Worm (Caenorhabditis elegans) whole organism, L3 larva: Measurements from ENCODE around the gene EEED8.2.

Experiments used
- jun-1 ChIP-seq: fragments of 150-350 bp; optimal IDR thresholded peaks from 2 replicates; lab custom pipeline; 2014; ENCODE audit warnings: missing biosample characterization, missing genetic modification reagents, missing genetic modification characterization
- nhr-28 ChIP-seq: fragments of 150-350 bp; optimal IDR thresholded peaks from 2 replicates; lab custom pipeline; 2014; ENCODE audit warnings: missing biosample characterization, missing genetic modification characterization
- nhr-76 ChIP-seq: fragments of 150-350 bp; sonication (generic microtip); optimal IDR thresholded peaks from 5 replicates; lab custom pipeline; 2014; ENCODE audit warnings: missing biosample characterization, missing genetic modification characterization

- TF ChIP-seq jun-1 (no peak), nhr-28 (tag; lab: Kevin White, UChicago) (no peak), nhr-76 (tag; lab: Kevin White, UChicago) (no peak)
These were observed 17.7 kb upstream of the EEED8.2 start, which contains the start of gene fbxl-3 for ce11 chrII:5398779-5399178.
